Worm (Caenorhabditis elegans) whole organism, L2 larva: Measurements from ENCODE around the gene snpc-3.4.
A peak's percentile ranks its signal among the peaks of the same experiment; 100 is the strongest.

Experiments
- C34F6.9 ChIP-seq: fragments of 150-350 bp; optimal IDR thresholded peaks from 2 replicates; lab custom pipeline; 2014; ENCODE audit warnings: missing biosample characterization, missing genetic modification characterization
- F13H6.1 ChIP-seq: sonication (generic microtip); optimal IDR thresholded peaks from 2 replicates; lab custom pipeline; 2016; ENCODE audit warnings: missing genetic modification characterization, missing compliant biosample characterization
- R02D3.7 ChIP-seq: fragments of 150-350 bp; optimal IDR thresholded peaks from 2 replicates; lab custom pipeline; 2014; ENCODE audit warnings: missing biosample characterization, missing genetic modification characterization
- Y55F3AM.14 ChIP-seq: fragments of 200-800 bp; sonication (Bioruptor generic); optimal IDR thresholded peaks from 2 replicates; lab custom pipeline; 2018; ENCODE audit warnings: mild to moderate bottlenecking, missing genetic modification characterization, missing compliant biosample characterization
- ZK546.5 ChIP-seq: sonication (generic microtip); optimal IDR thresholded peaks from 2 replicates; lab custom pipeline; 2017; ENCODE audit warnings: missing biosample characterization, missing genetic modification characterization
- alr-1 ChIP-seq: fragments of 150-350 bp; optimal IDR thresholded peaks from 2 replicates; lab custom pipeline; 2014; ENCODE audit warnings: missing biosample characterization, missing genetic modification characterization
- aly-2 ChIP-seq: fragments of 150-350 bp; optimal IDR thresholded peaks from 2 replicates; lab custom pipeline; 2014; ENCODE audit warnings: missing biosample characterization, missing genetic modification characterization
- ama-1 ChIP-seq: fragments of 150-350 bp; optimal IDR thresholded peaks from 2 replicates; lab custom pipeline; 2018; ENCODE audit warnings: inconsistent platforms
- blmp-1 ChIP-seq: sonication (generic microtip); optimal IDR thresholded peaks from 2 replicates; lab custom pipeline; 2017; ENCODE audit warnings: missing genetic modification characterization, mild to moderate bottlenecking, missing compliant biosample characterization, antibody characterized with exemption, moderate library complexity; ENCODE audit not compliant: insufficient read depth
- ceh-82 ChIP-seq: fragments of 150-350 bp; optimal IDR thresholded peaks from 2 replicates; lab custom pipeline; 2014; ENCODE audit warnings: missing biosample characterization, missing genetic modification characterization
- crh-2 ChIP-seq: sonication (generic microtip); optimal IDR thresholded peaks from 2 replicates; lab custom pipeline; 2017; ENCODE audit warnings: missing biosample characterization, missing genetic modification characterization
- dmd-4 ChIP-seq: sonication (generic microtip); optimal IDR thresholded peaks from 2 replicates; lab custom pipeline; 2017; ENCODE audit warnings: missing biosample characterization, missing genetic modification characterization
- egl-27 ChIP-seq: sonication (generic microtip); optimal IDR thresholded peaks from 3 replicates; lab custom pipeline; 2017; ENCODE audit warnings: missing biosample characterization, missing genetic modification reagents, missing genetic modification characterization
- elt-1 ChIP-seq: fragments of 150-350 bp; optimal IDR thresholded peaks from 2 replicates; lab custom pipeline; 2014; ENCODE audit warnings: missing biosample characterization, missing genetic modification characterization
- fos-1 ChIP-seq: fragments of 150-350 bp; optimal IDR thresholded peaks from 2 replicates; lab custom pipeline; 2014; ENCODE audit warnings: missing biosample characterization, missing genetic modification characterization
- gmeb-1 ChIP-seq: fragments of 150-350 bp; optimal IDR thresholded peaks from 2 replicates; lab custom pipeline; 2014; ENCODE audit warnings: missing biosample characterization, missing genetic modification characterization
- lin-11 ChIP-seq: fragments of 150-350 bp; sonication (generic microtip); optimal IDR thresholded peaks from 2 replicates; lab custom pipeline; 2014; ENCODE audit warnings: missing biosample characterization, missing genetic modification characterization, inconsistent platforms, mixed read lengths
- lin-13 ChIP-seq: fragments of 150-350 bp; optimal IDR thresholded peaks from 2 replicates; lab custom pipeline; 2014; ENCODE audit warnings: missing biosample characterization, missing genetic modification reagents, missing genetic modification characterization
- mab-5 ChIP-seq: fragments of 150-350 bp; optimal IDR thresholded peaks from 2 replicates; lab custom pipeline; 2014; ENCODE audit warnings: missing biosample characterization, missing genetic modification characterization
- mbf-1 ChIP-seq: sonication (generic microtip); optimal IDR thresholded peaks from 2 replicates; lab custom pipeline; 2017; ENCODE audit warnings: missing biosample characterization, missing genetic modification characterization
- nhr-12 ChIP-seq: fragments of 150-350 bp; optimal IDR thresholded peaks from 2 replicates; lab custom pipeline; 2014; ENCODE audit warnings: missing biosample characterization, missing genetic modification characterization
- nhr-129 ChIP-seq: fragments of 150-350 bp; optimal IDR thresholded peaks from 2 replicates; lab custom pipeline; 2014; ENCODE audit warnings: missing biosample characterization, missing genetic modification characterization
- nhr-23 ChIP-seq: fragments of 150-350 bp; optimal IDR thresholded peaks from 2 replicates; lab custom pipeline; 2014; ENCODE audit warnings: missing biosample characterization, missing genetic modification reagents, missing genetic modification characterization
- nhr-237 ChIP-seq: fragments of 150-350 bp; optimal IDR thresholded peaks from 2 replicates; lab custom pipeline; 2014; ENCODE audit warnings: missing biosample characterization, missing genetic modification characterization
- nhr-6 ChIP-seq: fragments of 150-350 bp; optimal IDR thresholded peaks from 2 replicates; lab custom pipeline; 2014; ENCODE audit warnings: missing biosample characterization, missing genetic modification characterization
- nhr-77 ChIP-seq: fragments of 150-350 bp; optimal IDR thresholded peaks from 2 replicates; lab custom pipeline; 2014; ENCODE audit warnings: missing biosample characterization, missing genetic modification characterization
- sem-4 ChIP-seq: fragments of 150-350 bp; optimal IDR thresholded peaks from 2 replicates; lab custom pipeline; 2014; ENCODE audit warnings: missing biosample characterization, missing genetic modification reagents, missing genetic modification characterization
- skn-1 ChIP-seq: sonication (generic microtip); optimal IDR thresholded peaks from 2 replicates; lab custom pipeline; 2017; ENCODE audit warnings: missing biosample characterization, missing genetic modification characterization
- sma-3 ChIP-seq: sonication (generic microtip); optimal IDR thresholded peaks from 2 replicates; lab custom pipeline; 2016; ENCODE audit warnings: missing genetic modification reagents, missing genetic modification characterization, missing compliant biosample characterization
- sma-9 ChIP-seq, 2 experiments: fragments of 150-350 bp in 1 of 2; sonication (generic microtip) in 1 of 2; optimal IDR thresholded peaks; 2 replicates each; lab custom pipeline; 2014 to 2016; ENCODE audit warnings: missing genetic modification characterization in 2 of 2, mild to moderate bottlenecking in 1 of 2, missing biosample characterization in 1 of 2, missing compliant biosample characterization in 1 of 2, missing genetic modification reagents in 1 of 2, moderate library complexity in 1 of 2
- snpc-4 ChIP-seq: fragments of 150-350 bp; optimal IDR thresholded peaks from 2 replicates; lab custom pipeline; 2014; ENCODE audit warnings: missing biosample characterization, missing genetic modification characterization
- unc-39 ChIP-seq: fragments of 150-350 bp; optimal IDR thresholded peaks from 2 replicates; lab custom pipeline; 2014; ENCODE audit warnings: missing biosample characterization, missing genetic modification characterization
- unc-55 ChIP-seq: fragments of 150-350 bp; sonication (generic microtip); optimal IDR thresholded peaks from 3 replicates; lab custom pipeline; 2014; ENCODE audit warnings: missing biosample characterization, missing genetic modification reagents, missing genetic modification characterization
- unc-62 ChIP-seq: fragments of 150-350 bp; optimal IDR thresholded peaks from 2 replicates; lab custom pipeline; 2014; ENCODE audit warnings: missing biosample characterization, missing genetic modification reagents, missing genetic modification characterization
- zag-1 ChIP-seq: fragments of 150-350 bp; optimal IDR thresholded peaks from 2 replicates; lab custom pipeline; 2014; ENCODE audit warnings: missing biosample characterization, missing genetic modification characterization
- ztf-1 ChIP-seq: fragments of 200-800 bp; sonication (Bioruptor generic); conservative IDR thresholded peaks from 2 replicates; pipeline ENCODE4 v1.3.6; 2022; ENCODE audit warnings: missing genetic modification characterization, missing compliant biosample characterization
- ztf-4 ChIP-seq: fragments of 150-350 bp; optimal IDR thresholded peaks from 2 replicates; lab custom pipeline; 2014; ENCODE audit warnings: missing biosample characterization, missing genetic modification characterization

Gene snpc-3.4

DNA sequence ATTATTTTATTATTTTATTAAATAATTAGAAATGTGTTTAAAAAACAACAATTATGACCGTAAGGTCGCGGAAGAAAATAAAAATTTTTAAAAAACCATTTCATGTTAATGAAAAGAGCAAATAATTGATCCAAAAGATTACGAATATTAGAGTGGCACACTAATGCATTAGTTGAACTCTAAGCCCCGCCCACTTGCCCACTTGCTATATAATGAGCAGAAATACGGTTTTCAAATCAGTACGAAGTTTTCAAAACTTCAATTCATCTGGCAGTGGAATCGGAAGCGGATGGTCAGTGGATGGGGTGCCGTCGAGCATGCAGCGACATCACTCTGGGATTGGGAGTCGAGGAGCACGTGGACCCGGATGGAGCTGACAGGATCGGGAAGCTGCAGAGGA is 32.1 kb upstream of the snpc-3.4 start, which contains the start of gene C36E8.6:
Gene C36E8.6, plus strand, starts transcription at position 301 of the 400 bp plus-strand sequence.
- TF ChIP-seq C34F6.9 (tag; lab: Kevin White, UChicago) = no peak
- TF ChIP-seq nhr-237 (tag; lab: Kevin White, UChicago) = no peak
- TF ChIP-seq dmd-4 (tag; lab: Kevin White, UChicago) = no peak
- no peak for TF ChIP-seq ama-1 (lab: Kevin White, UChicago)
- TF ChIP-seq lin-11 (tag; lab: Kevin White, UChicago) = no peak
- TF ChIP-seq Y55F3AM.14 (GFP tag; lab: Kevin White, UChicago) = no peak
- TF ChIP-seq R02D3.7 (tag; lab: Kevin White, UChicago) = no peak
- no peak for TF ChIP-seq egl-27 (tag; lab: Kevin White, UChicago)
- TF ChIP-seq mbf-1 = no peak
- TF ChIP-seq unc-39 (tag; lab: Kevin White, UChicago) = no peak
- no peak for TF ChIP-seq elt-1
- no peak for TF ChIP-seq mab-5 (tag; lab: Kevin White, UChicago)
- no peak for TF ChIP-seq sma-9 (GFP tag; optimal IDR thresholded peaks at IDR 0.05; lab: Kevin White, UChicago)
- TF ChIP-seq sma-9 (tag; optimal IDR thresholded peaks at IDR 0.05; lab: Kevin White, UChicago) = no peak
- no peak for TF ChIP-seq ztf-4 (tag; lab: Kevin White, UChicago)
- no peak for TF ChIP-seq gmeb-1
- TF ChIP-seq ceh-82 (tag; lab: Kevin White, UChicago) = no peak

DNA sequence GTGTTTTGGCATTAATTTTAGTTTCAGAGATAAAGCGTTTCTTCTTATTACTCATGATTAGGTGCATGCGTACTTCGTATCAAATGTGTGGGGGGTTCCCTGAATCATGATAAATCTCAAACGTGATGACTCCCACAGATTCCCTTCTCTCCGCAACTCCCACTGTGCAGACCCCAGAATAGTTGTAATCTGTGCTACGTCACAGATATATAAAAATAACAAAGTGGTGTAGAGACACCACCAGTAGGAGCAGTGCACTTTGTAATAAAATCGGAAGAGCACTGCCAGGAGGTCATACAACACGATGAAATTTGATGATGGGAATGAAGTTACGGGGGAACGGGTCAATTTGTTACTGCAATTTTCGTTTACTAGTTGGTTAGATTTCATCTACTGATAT is 28.5 kb upstream of the snpc-3.4 start:
- TF ChIP-seq alr-1 (tag; lab: Kevin White, UChicago) (no peak), sma-9 (GFP tag; optimal IDR thresholded peaks at IDR 0.05; lab: Kevin White, UChicago) (peak; percentile 79), sma-9 (tag; optimal IDR thresholded peaks at IDR 0.05; lab: Kevin White, UChicago) (no peak), F13H6.1 (tag; lab: Kevin White, UChicago) (peak; percentile 32), nhr-129 (tag; lab: Kevin White, UChicago) (peak; percentile 13)

DNA sequence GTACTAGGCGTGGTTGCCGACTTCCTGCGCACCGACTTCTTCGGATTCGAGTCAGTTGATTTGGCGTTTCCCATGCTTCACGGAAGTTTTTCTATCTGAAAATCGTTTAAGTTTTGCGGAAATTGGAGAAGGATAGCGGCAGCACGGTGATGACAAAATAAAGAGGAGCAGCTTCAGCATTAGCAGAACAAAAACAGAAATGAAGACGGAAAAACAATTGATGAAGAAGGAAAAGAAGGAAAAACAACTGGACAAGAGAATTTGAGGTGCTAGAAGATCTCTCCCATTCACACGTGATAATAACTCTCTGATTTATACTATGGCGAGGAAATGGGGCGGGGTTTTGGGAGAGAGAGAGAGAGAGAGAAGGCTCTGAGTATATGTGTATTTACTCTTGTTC is 27.7 kb upstream of the snpc-3.4 start, which contains the start of gene glb-11:
Gene glb-11, minus strand, starts transcription at position 101 of the 400 bp plus-strand sequence.
- TF ChIP-seq unc-39 (tag; lab: Kevin White, UChicago) (no peak), nhr-237 (tag; lab: Kevin White, UChicago) (no peak), unc-62 (GFP tag; lab: Kevin White, UChicago) (no peak), alr-1 (tag; lab: Kevin White, UChicago) (no peak), nhr-77 (tag; lab: Kevin White, UChicago) (no peak), skn-1 (tag; lab: Kevin White, UChicago) (no peak), nhr-6 (tag; lab: Kevin White, UChicago) (no peak), elt-1 (no peak), sma-9 (GFP tag; optimal IDR thresholded peaks at IDR 0.05; lab: Kevin White, UChicago) (no peak), sma-9 (tag; optimal IDR thresholded peaks at IDR 0.05; lab: Kevin White, UChicago) (no peak), ama-1 (lab: Kevin White, UChicago) (no peak), gmeb-1 (no peak), ZK546.5 (no peak), nhr-129 (tag; lab: Kevin White, UChicago) (no peak), C34F6.9 (tag; lab: Kevin White, UChicago) (no peak), F13H6.1 (tag; lab: Kevin White, UChicago) (no peak)

DNA sequence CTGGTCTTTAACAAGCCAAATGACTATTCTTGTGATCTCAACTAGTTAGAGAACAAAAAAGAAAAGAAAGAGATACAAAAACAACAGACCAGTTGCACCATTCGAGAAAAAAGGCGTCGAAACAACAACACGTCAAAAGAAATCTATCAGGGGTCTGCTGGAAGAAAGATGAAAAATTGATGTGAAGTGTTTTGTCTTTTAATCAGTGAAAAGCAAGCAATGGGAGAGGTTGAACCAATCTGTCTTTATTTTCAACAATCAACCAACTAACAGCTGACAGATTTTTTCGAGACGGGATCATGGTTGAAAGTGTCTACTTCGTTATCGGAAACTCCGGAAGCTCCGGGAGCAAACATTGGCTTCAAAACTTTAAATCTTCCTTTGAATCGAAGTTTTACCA is 25.4 kb upstream of the snpc-3.4 start:
- TF ChIP-seq sma-9 (GFP tag; optimal IDR thresholded peaks at IDR 0.05; lab: Kevin White, UChicago) = peak; percentile 4
- TF ChIP-seq sma-9 (tag; optimal IDR thresholded peaks at IDR 0.05; lab: Kevin White, UChicago) = no peak
- TF ChIP-seq nhr-129 (tag; lab: Kevin White, UChicago) = peak; percentile 37
- TF ChIP-seq R02D3.7 (tag; lab: Kevin White, UChicago) = no peak

DNA sequence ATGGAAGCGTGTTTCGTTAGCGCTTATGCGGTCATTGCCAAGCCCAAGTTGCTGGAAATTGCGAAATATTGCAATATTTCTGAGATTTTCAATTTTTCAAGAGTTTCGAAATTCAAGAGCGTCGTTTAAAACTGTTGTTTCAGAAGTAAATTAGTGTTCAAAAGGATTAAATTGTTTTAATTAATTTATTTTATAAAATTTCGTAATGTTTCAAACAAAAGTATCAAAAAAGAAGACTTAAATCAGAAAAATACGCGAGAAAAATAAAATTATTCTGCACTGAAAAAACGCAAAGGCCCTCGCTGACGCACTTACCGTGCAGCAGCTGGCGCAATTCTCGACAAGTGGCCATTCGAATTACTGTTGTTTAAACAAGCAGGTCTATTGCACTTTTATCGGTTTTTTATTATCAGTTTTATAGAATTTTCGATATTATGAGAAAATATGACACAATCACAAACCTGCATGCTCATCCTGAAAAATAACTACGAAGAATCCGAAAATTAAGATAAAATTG is 15.7 kb upstream of the snpc-3.4 start, which contains the start of gene tif-1A:
Gene tif-1A, minus strand, starts transcription at position 51 of the 517 bp plus-strand sequence.
- TF ChIP-seq lin-11 (tag; lab: Kevin White, UChicago) (peak; percentile 8), blmp-1 (tag; lab: Kevin White, UChicago) (peak; percentile 34), dmd-4 (tag; lab: Kevin White, UChicago) (no peak), C34F6.9 (tag; lab: Kevin White, UChicago) (peak; percentile 90), F13H6.1 (tag; lab: Kevin White, UChicago) (peak; percentile 84), unc-55 (GFP tag; lab: Kevin White, UChicago) (peak; percentile 82), ztf-4 (tag; lab: Kevin White, UChicago) (no peak), nhr-23 (tag; lab: Kevin White, UChicago) (no peak), nhr-129 (tag; lab: Kevin White, UChicago) (peak; percentile 57), fos-1 (tag; lab: Kevin White, UChicago) (peak; percentile 96), sma-3 (GFP tag; lab: Kevin White, UChicago) (peak; percentile 85), ztf-1 (GFP tag; lab: Robert Waterston, UW) (no peak), skn-1 (tag; lab: Kevin White, UChicago) (peak; percentile 61), gmeb-1 (peak; percentile 90), ceh-82 (tag; lab: Kevin White, UChicago) (no peak), ama-1 (lab: Kevin White, UChicago) (no peak), snpc-4 (peak; percentile 73), crh-2 (tag; lab: Kevin White, UChicago) (peak; percentile 75), unc-62 (GFP tag; lab: Kevin White, UChicago) (no peak), elt-1 (no peak), aly-2 (tag; lab: Kevin White, UChicago) (no peak), unc-39 (tag; lab: Kevin White, UChicago) (no peak), nhr-12 (tag; lab: Kevin White, UChicago) (peak; percentile 23), ZK546.5 (no peak), sem-4 (tag; lab: Kevin White, UChicago) (peak; percentile 49), lin-13 (GFP tag; lab: Kevin White, UChicago) (peak; percentile 73), nhr-77 (tag; lab: Kevin White, UChicago) (peak; percentile 15), zag-1 (peak; percentile 19), egl-27 (tag; lab: Kevin White, UChicago) (peak; percentile 20), mbf-1 (no peak), mab-5 (tag; lab: Kevin White, UChicago) (peak; percentile 70), sma-9 (GFP tag; optimal IDR thresholded peaks at IDR 0.05; lab: Kevin White, UChicago) (peak; percentile 85), sma-9 (tag; optimal IDR thresholded peaks at IDR 0.05; lab: Kevin White, UChicago) (no peak)
